Worm (Caenorhabditis elegans) whole organism, early embryonic: ENCODE measurements around the gene sre-15.

Source experiments
- ets-7 ChIP-seq: sonication (generic microtip); optimal IDR thresholded peaks from 2 replicates; lab custom pipeline; 2016; ENCODE audit warnings: missing genotype, missing genetic modification characterization, missing compliant biosample characterization
- flt-1 ChIP-seq: fragments of 200-800 bp; sonication (Bioruptor generic); IDR thresholded peaks from 2 replicates; pipeline ENCODE4 v1.3.6; 2022; ENCODE audit warnings: missing genetic modification characterization, missing compliant biosample characterization
- hnd-1 ChIP-seq: sonication (generic microtip); optimal IDR thresholded peaks from 2 replicates; lab custom pipeline; 2016; ENCODE audit warnings: missing genetic modification characterization, missing compliant biosample characterization
- tbx-37 ChIP-seq: fragments of 200-800 bp; sonication (Bioruptor generic); conservative IDR thresholded peaks from 2 replicates; pipeline ENCODE4 v1.3.6; 2022; ENCODE audit warnings: missing genetic modification reagents, missing genetic modification characterization, missing compliant biosample characterization

ce11 chrIV:12270392-12270791 lies 25.8 kb upstream of the sre-15 start, which contains the start of gene C42C1.3:
- TF ChIP-seq hnd-1 (tag; lab: Kevin White, UChicago) (no peak), flt-1 (no peak), ets-7 (tag; lab: Kevin White, UChicago) (no peak), tbx-37 (GFP tag; lab: Robert Waterston, UW) (no peak)
